Fruit fly (Drosophila melanogaster) Kc167 (cell line): Measurements from ENCODE around the gene plx.

Experiments
- Myc ChIP-seq: fragments of >200 bp; optimal IDR thresholded peaks from 2 replicates; lab custom pipeline; 2017; ENCODE audit warnings: missing external identifiers
- Sin3A ChIP-seq: fragments of >200 bp; optimal IDR thresholded peaks from 2 replicates; lab custom pipeline; 2018; ENCODE audit warnings: missing external identifiers
- h ChIP-seq: fragments of >200 bp; optimal IDR thresholded peaks from 3 replicates; lab custom pipeline; 2018; ENCODE audit warnings: missing external identifiers
- insv ChIP-seq: fragments of >200 bp; optimal IDR thresholded peaks from 3 replicates; lab custom pipeline; 2018; ENCODE audit warnings: missing external identifiers
- psq ChIP-seq: fragments of >200 bp; optimal IDR thresholded peaks from 2 replicates; lab custom pipeline; 2017; ENCODE audit warnings: missing external identifiers
- ttk ChIP-seq: sonication (Bioruptor generic); optimal IDR thresholded peaks from 2 replicates; lab custom pipeline; 2017; ENCODE audit warnings: missing external identifiers

Gene plx

dm6 chr3R:5659829-5660197 lies 25.8 kb upstream of the plx start, which contains the start of gene CG2182:
CG2182 (minus strand) TSS chr3R:5659912.
- no peak for TF ChIP-seq h
- TF ChIP-seq ttk (lab: Kevin White, UChicago) = no peak
- no peak for TF ChIP-seq Myc (lab: Kevin White, UChicago)
- no peak for TF ChIP-seq psq (lab: Kevin White, UChicago)
- no peak for TF ChIP-seq insv (lab: Kevin White, UChicago)
- no peak for TF ChIP-seq Sin3A (lab: Kevin White, UChicago)

dm6 chr3R:5660198-5660893 lies 25.3 kb upstream of the plx start, which contains the start of gene Wdr33:
Wdr33 (plus strand) TSS chr3R:5660635.
- no peak for TF ChIP-seq h
- TF ChIP-seq ttk (lab: Kevin White, UChicago) = no peak
- TF ChIP-seq psq (lab: Kevin White, UChicago) = no peak
- TF ChIP-seq insv (lab: Kevin White, UChicago) = no peak
- TF ChIP-seq Myc (lab: Kevin White, UChicago) = no peak
- no peak for TF ChIP-seq Sin3A (lab: Kevin White, UChicago)

DNA sequence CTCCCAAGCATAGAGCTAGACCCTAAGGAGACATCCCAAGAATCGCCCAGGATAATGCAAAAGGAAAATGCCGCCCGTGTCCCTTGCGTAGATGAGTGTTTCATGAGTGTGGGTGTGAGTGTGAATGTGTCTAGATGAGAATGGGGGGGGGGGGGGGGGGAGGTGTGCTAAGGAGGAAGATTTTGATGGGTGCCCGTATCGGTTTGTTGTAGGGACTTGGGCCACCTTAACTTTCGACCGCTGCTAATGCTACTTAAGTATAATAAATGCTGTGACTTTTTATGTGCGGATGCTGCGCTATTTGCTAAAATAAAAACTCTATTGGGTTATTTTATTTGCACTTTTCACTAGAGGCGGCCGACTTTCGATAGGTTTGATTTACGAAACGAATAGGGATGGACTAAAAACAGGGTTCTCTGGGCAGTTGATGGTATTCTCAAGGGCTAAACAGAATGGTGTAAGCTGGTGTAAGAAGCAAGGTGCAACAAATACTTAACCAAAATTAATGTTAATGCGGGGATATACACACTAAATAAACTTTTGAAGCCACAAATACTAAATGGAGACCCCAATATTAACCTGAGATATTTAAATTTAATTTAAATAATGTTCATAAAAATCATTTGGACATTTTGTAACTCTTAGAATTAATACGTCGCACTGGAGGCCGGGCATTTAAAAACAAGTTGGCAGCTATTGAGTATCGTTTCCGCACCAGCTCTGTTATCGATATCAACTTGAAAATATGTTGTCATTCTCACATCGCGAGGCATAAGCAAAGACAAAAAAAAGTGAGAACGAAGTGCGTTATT lies 16.5 kb upstream of the plx start, which contains the start of the genes Xe7 and Atg17:
Gene Xe7, minus strand, starts transcription at position 407 of the 812 bp plus-strand sequence.
Gene Atg17, plus strand, starts transcription at position 786 of the 812 bp plus-strand sequence.
- TF ChIP-seq h = no peak
- TF ChIP-seq ttk (lab: Kevin White, UChicago) = no peak
- no peak for TF ChIP-seq Myc (lab: Kevin White, UChicago)
- TF ChIP-seq insv (lab: Kevin White, UChicago) = no peak
- TF ChIP-seq psq (lab: Kevin White, UChicago) = peak; percentile 60

DNA sequence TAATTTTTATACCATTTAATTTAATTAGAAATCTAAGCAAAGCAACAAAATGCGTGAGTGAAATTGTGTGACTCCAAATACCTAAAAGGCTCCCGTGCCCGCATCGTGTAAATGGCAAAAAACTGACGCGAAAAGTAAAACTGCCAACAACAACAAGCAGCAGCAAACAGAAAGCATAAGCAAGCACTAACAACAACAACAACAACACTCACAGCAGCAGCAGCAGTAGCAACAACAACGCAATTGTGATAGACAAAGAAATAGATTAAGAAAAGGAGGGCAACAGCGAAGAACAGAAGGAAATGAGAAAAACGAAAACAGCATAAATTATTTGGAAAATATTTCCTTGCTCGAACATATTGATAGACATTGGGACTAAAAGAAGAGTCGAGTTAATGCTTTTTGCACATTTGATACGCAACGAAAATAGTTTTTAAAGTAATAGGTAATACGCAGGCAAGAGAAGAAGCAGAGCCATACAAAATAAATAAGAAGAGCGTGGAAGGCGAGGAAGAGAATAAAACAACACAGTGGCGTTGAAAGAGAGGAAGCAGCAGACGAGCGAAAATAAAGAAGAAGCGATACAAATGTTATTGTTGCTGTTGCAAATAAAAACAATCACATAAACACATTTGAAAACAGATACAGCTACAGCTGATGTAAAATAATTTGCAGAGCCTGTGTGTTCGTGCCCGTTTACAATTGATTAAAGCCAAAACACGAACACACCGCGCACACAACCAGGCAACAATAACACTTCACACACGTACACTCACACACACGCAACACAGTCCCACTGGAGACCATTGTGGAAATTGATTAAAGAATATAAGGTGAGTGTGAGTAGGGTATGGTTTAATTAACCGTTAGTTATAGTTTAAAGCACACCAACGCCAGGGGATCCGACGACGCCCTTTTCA lies 15.7 kb upstream of the plx start:
- TF ChIP-seq psq (lab: Kevin White, UChicago) = peak; percentile 85
- no peak for TF ChIP-seq h

- TF ChIP-seq h (no peak), psq (lab: Kevin White, UChicago) (no peak), Sin3A (lab: Kevin White, UChicago) (no peak), Myc (lab: Kevin White, UChicago) (no peak), insv (lab: Kevin White, UChicago) (no peak), ttk (lab: Kevin White, UChicago) (no peak)
Measured at dm6 chr3R:5670660-5671264, 14.9 kb upstream of the plx start.

DNA sequence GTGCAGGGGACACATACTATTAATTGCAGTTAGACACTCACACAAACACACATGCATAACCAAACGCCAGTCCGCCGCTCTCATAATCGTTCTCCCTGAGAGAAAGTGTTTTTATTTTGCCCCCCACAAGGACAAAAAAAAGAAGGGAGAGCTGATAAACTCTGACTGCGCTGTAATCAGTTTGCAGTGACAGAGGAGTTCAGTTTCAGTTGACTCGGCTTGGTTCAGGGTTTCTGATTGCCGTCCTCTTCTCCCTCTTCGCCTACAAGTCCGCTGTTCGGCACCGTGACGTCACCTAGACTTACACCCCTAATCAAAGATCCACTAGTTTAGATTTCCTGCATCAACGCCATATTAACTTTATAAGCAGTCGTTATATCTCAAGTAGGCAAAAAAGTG lies 14.4 kb upstream of the plx start:
- TF ChIP-seq h = no peak
- TF ChIP-seq Myc (lab: Kevin White, UChicago) = no peak
- TF ChIP-seq insv (lab: Kevin White, UChicago) = no peak
- TF ChIP-seq psq (lab: Kevin White, UChicago) = no peak
- TF ChIP-seq Sin3A (lab: Kevin White, UChicago) = no peak
- no peak for TF ChIP-seq ttk (lab: Kevin White, UChicago)

DNA sequence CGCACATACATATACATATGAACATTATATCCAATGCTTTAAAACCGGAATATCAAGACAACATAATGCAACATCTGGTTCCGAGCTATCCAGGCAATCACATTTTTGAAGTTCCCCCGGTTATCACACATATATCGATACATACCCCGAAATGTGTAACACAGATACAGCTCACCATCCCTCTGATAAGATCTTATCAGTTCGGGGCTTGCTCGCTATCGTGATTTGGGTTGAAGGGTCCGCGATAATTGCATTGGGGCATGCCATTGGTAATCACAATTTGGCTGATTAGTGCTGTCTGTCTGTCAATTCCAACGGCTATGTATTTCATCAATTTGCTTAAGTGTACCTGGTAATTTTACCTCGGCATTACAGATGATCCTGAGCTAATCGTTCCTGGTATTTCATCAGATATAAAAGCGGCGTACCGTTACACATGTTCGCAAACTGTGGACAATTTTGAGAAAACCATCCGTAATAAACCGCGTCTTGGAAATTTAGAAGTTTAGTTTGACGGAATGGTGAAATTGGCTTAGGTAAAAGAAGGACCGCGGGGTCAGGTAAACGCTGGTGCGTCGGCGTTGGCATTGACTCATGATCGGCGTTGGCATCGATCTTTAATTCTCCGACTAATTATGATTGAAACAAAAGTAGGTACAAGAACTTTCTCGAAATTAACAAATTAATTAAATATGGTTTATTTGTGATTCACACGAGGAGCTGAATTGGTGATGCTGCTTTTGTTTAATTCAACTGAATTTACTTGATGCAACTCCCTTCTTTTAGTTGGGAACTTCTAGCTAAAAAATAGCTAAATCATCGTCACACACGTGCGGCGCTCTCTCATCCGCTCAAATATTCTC lies 13.6 kb upstream of the plx start:
- no peak for TF ChIP-seq Myc (lab: Kevin White, UChicago)
- no peak for TF ChIP-seq psq (lab: Kevin White, UChicago)
- TF ChIP-seq insv (lab: Kevin White, UChicago) = no peak
- TF ChIP-seq ttk (lab: Kevin White, UChicago) = no peak
- no peak for TF ChIP-seq h
- no peak for TF ChIP-seq Sin3A (lab: Kevin White, UChicago)

dm6 chr3R:5672658-5673217 lies 12.9 kb upstream of the plx start:
- TF ChIP-seq ttk (lab: Kevin White, UChicago) (no peak), insv (lab: Kevin White, UChicago) (no peak), Sin3A (lab: Kevin White, UChicago) (no peak), psq (lab: Kevin White, UChicago) (no peak), h (no peak), Myc (lab: Kevin White, UChicago) (no peak)

- no peak for TF ChIP-seq h
- TF ChIP-seq insv (lab: Kevin White, UChicago) = no peak
- no peak for TF ChIP-seq psq (lab: Kevin White, UChicago)
- no peak for TF ChIP-seq ttk (lab: Kevin White, UChicago)
- TF ChIP-seq Myc (lab: Kevin White, UChicago) = no peak
- TF ChIP-seq Sin3A (lab: Kevin White, UChicago) = no peak
Measured at dm6 chr3R:5682238-5682637, 3.4 kb upstream of the plx start.
